Fruit fly (Drosophila melanogaster) whole organism, wandering third instar larva: ENCODE measurements around the gene CG18259.
A peak's percentile ranks its signal among the peaks of the same experiment; 100 is the strongest.

Experiments used
- Abd-B ChIP-seq: fragments of >200 bp; optimal IDR thresholded peaks from 2 replicates; lab custom pipeline; 2017; ENCODE audit warnings: missing biosample characterization, missing genetic modification characterization
- CG32264 ChIP-seq: fragments of 200-800 bp; sonication (Bioruptor generic); optimal IDR thresholded peaks from 2 replicates; lab custom pipeline; 2016; ENCODE audit warnings: missing biosample characterization, missing genetic modification characterization
- CrebA ChIP-seq: fragments of 200-800 bp; sonication (Bioruptor generic); optimal IDR thresholded peaks from 2 replicates; lab custom pipeline; 2016; ENCODE audit warnings: missing biosample characterization, mild to moderate bottlenecking, missing genetic modification characterization, borderline replicate concordance
- Dfd ChIP-seq: fragments of >200 bp; optimal IDR thresholded peaks from 2 replicates; lab custom pipeline; 2017; ENCODE audit warnings: missing biosample characterization, missing genetic modification characterization
- Dif ChIP-seq: fragments of 200-275, 200-300 bp; sonication (Bioruptor generic); optimal IDR thresholded peaks from 2 replicates; lab custom pipeline; 2018; ENCODE audit warnings: missing biosample characterization, missing genetic modification characterization; ENCODE audit not compliant: partially characterized antibody
- GATAd ChIP-seq: sonication (Bioruptor generic); optimal IDR thresholded peaks from 2 replicates; lab custom pipeline; 2016; ENCODE audit warnings: missing biosample characterization, missing genetic modification characterization
- HLH106 ChIP-seq: fragments of 200-800 bp; optimal IDR thresholded peaks from 3 replicates; lab custom pipeline; 2019; ENCODE audit warnings: missing biosample characterization, mild to moderate bottlenecking, missing genetic modification characterization, moderate library complexity
- Hnf4 ChIP-seq: fragments of 200-800 bp; sonication (Bioruptor generic); optimal IDR thresholded peaks from 2 replicates; lab custom pipeline; 2016; ENCODE audit warnings: missing biosample characterization, mild to moderate bottlenecking, missing genetic modification characterization
- Jra ChIP-seq: sonication (Bioruptor generic); optimal IDR thresholded peaks from 2 replicates; lab custom pipeline; 2016; ENCODE audit warnings: missing biosample characterization, missing genetic modification characterization
- Mio ChIP-seq: sonication (Bioruptor generic); optimal IDR thresholded peaks from 2 replicates; lab custom pipeline; 2016; ENCODE audit warnings: missing biosample characterization, missing genetic modification characterization
- Myc ChIP-seq: fragments of >200 bp; optimal IDR thresholded peaks from 2 replicates; lab custom pipeline; 2017
- N ChIP-seq: fragments of >200 bp; optimal IDR thresholded peaks from 2 replicates; lab custom pipeline; 2018; ENCODE audit warnings: missing biosample characterization, missing external identifiers, missing genetic modification characterization
- OdsH ChIP-seq: fragments of 200-800 bp; sonication (Bioruptor generic); optimal IDR thresholded peaks from 2 replicates; lab custom pipeline; 2016; ENCODE audit warnings: missing biosample characterization, mild to moderate bottlenecking, missing genetic modification characterization
- Rel ChIP-seq, 2 experiments: fragments of 200-800 bp; sonication (Bioruptor generic) in 1 of 2; optimal IDR thresholded peaks; 2 replicates in 1 of 2; 3 replicates in 1 of 2; lab custom pipeline; 2016 to 2019; ENCODE audit warnings: mild to moderate bottlenecking in 2 of 2, missing biosample characterization in 2 of 2, missing genetic modification characterization in 2 of 2, moderate library complexity in 1 of 2
- Sp1 ChIP-seq: fragments of 200-800 bp; sonication (Bioruptor generic); optimal IDR thresholded peaks from 3 replicates; lab custom pipeline; 2019; ENCODE audit warnings: missing biosample characterization, mild to moderate bottlenecking, missing genetic modification characterization, moderate library complexity
- Vsx2 ChIP-seq: fragments of 200-300, 225-300 bp; sonication (Bioruptor generic); optimal IDR thresholded peaks from 2 replicates; lab custom pipeline; 2018; ENCODE audit warnings: missing biosample characterization, missing genetic modification characterization; ENCODE audit not compliant: partially characterized antibody
- br ChIP-seq: fragments of 200-800 bp; sonication (Bioruptor generic); optimal IDR thresholded peaks from 2 replicates; lab custom pipeline; 2016; ENCODE audit warnings: missing biosample characterization, missing genetic modification characterization
- brk ChIP-seq: fragments of 200-800 bp; sonication (Bioruptor generic); optimal IDR thresholded peaks from 2 replicates; lab custom pipeline; 2016; ENCODE audit warnings: missing biosample characterization, mild to moderate bottlenecking, missing genetic modification characterization
- dl ChIP-seq, 2 experiments: fragments of 175-275, 200-275 bp in 1 of 2; fragments of 200-275 bp in 1 of 2; sonication (Bioruptor generic); optimal IDR thresholded peaks; lab custom pipeline; 2018; ENCODE audit warnings: mild to moderate bottlenecking in 2 of 2, missing biosample characterization in 2 of 2, missing genetic modification characterization in 2 of 2, moderate library complexity in 2 of 2; ENCODE audit not compliant: partially characterized antibody in 2 of 2, insufficient read depth in 1 of 2
- dmrt93B ChIP-seq: fragments of 200-800 bp; sonication (Bioruptor generic); optimal IDR thresholded peaks from 2 replicates; lab custom pipeline; 2018; ENCODE audit warnings: missing biosample characterization, mild to moderate bottlenecking, missing genetic modification characterization
- dsf ChIP-seq: sonication (Bioruptor generic); optimal IDR thresholded peaks from 2 replicates; lab custom pipeline; 2016; ENCODE audit warnings: missing biosample characterization, missing genetic modification characterization, borderline replicate concordance
- ey ChIP-seq: fragments of 200-800 bp; sonication (Bioruptor generic); optimal IDR thresholded peaks from 2 replicates; lab custom pipeline; 2016; ENCODE audit warnings: missing biosample characterization, missing genetic modification characterization
- foxo ChIP-seq, 2 experiments: fragments of 200-800 bp; sonication (Bioruptor generic); optimal IDR thresholded peaks; 2 replicates in 1 of 2; 3 replicates in 1 of 2; lab custom pipeline; 2016 to 2017; ENCODE audit warnings: missing biosample characterization in 2 of 2, missing genetic modification characterization in 2 of 2
- fru ChIP-seq: fragments of 200-800 bp; sonication (Bioruptor generic); optimal IDR thresholded peaks from 3 replicates; lab custom pipeline; 2016; ENCODE audit warnings: missing biosample characterization, mild to moderate bottlenecking, missing genetic modification characterization
- h ChIP-seq: fragments of 200-800 bp; sonication (Bioruptor generic); optimal IDR thresholded peaks from 3 replicates; lab custom pipeline; 2016; ENCODE audit warnings: missing biosample characterization, mild to moderate bottlenecking, missing genetic modification characterization
- pan ChIP-seq: fragments of >200 bp; optimal IDR thresholded peaks from 2 replicates; lab custom pipeline; 2017
- psq ChIP-seq: fragments of 200-800 bp; sonication (Bioruptor generic); optimal IDR thresholded peaks from 3 replicates; lab custom pipeline; 2017; ENCODE audit warnings: missing biosample characterization, mild to moderate bottlenecking, missing genetic modification characterization, moderate library complexity
- rgr ChIP-seq: fragments of 200-800 bp; sonication (Bioruptor generic); optimal IDR thresholded peaks from 3 replicates; lab custom pipeline; 2016; ENCODE audit warnings: missing biosample characterization, mild to moderate bottlenecking, missing genetic modification characterization
- sage ChIP-seq: fragments of 200-800 bp; sonication (Bioruptor generic); optimal IDR thresholded peaks from 2 replicates; lab custom pipeline; 2016; ENCODE audit warnings: missing biosample characterization, mild to moderate bottlenecking, missing genetic modification characterization
- sv ChIP-seq: fragments of 200-800 bp; sonication (Bioruptor generic); optimal IDR thresholded peaks from 3 replicates; lab custom pipeline; 2016; ENCODE audit warnings: missing biosample characterization, missing genetic modification characterization
- tai ChIP-seq: sonication (Bioruptor generic); optimal IDR thresholded peaks from 2 replicates; lab custom pipeline; 2016; ENCODE audit warnings: missing biosample characterization, missing genetic modification characterization
- woc ChIP-seq: sonication (Bioruptor generic); optimal IDR thresholded peaks from 2 replicates; lab custom pipeline; 2016; ENCODE audit warnings: missing biosample characterization, mild to moderate bottlenecking, missing genetic modification characterization

The CG18259 gene

dm6 chrX:18780260-18780659 is 3.0 kb downstream of the CG18259 start:
- TF ChIP-seq Mio (GFP tag; lab: Kevin White, UChicago), result no peak
- TF ChIP-seq psq (GFP tag; lab: Kevin White, UChicago), result no peak
- no peak for TF ChIP-seq Sp1 (GFP tag; lab: Kevin White, UChicago)
- TF ChIP-seq CrebA (GFP tag; lab: Kevin White, UChicago), result no peak
- TF ChIP-seq brk (GFP tag; lab: Kevin White, UChicago), result no peak
- no peak for TF ChIP-seq OdsH (GFP tag; lab: Kevin White, UChicago)
- TF ChIP-seq rgr (GFP tag; lab: Kevin White, UChicago), result no peak
- no peak for TF ChIP-seq Hnf4
- no peak for TF ChIP-seq pan (lab: Kevin White, UChicago)
- no peak for TF ChIP-seq N (GFP tag; lab: Kevin White, UChicago)
- TF ChIP-seq woc (GFP tag; lab: Kevin White, UChicago), result no peak
- TF ChIP-seq tai (GFP tag; lab: Kevin White, UChicago), result no peak
- no peak for TF ChIP-seq dl (GFP tag; optimal IDR thresholded peaks at IDR 0.05; lab: Kevin White, UChicago; ENCODE audit: insufficient read depth in 1 of 2, partially characterized antibody in 2 of 2)
- no peak for TF ChIP-seq h (GFP tag; lab: Kevin White, UChicago)
- no peak for TF ChIP-seq Vsx2 (GFP tag; lab: Kevin White, UChicago)
- TF ChIP-seq GATAd, result no peak
- TF ChIP-seq CG32264 (GFP tag; lab: Kevin White, UChicago), result no peak
- TF ChIP-seq Dif, result no peak

dm6 chrX:18779662-18780061 is 3.6 kb downstream of the CG18259 start:
- TF ChIP-seq foxo (GFP tag; optimal IDR thresholded peaks at IDR 0.05; lab: Kevin White, UChicago), result no peak
- TF ChIP-seq br (GFP tag; lab: Kevin White, UChicago), result no peak
- no peak for TF ChIP-seq dmrt93B (GFP tag; lab: Kevin White, UChicago)
- TF ChIP-seq sv, result no peak
- TF ChIP-seq woc (GFP tag; lab: Kevin White, UChicago), result no peak
- no peak for TF ChIP-seq sage (GFP tag; lab: Kevin White, UChicago)
- TF ChIP-seq Mio (GFP tag; lab: Kevin White, UChicago), result no peak

- TF ChIP-seq dsf (GFP tag; lab: Kevin White, UChicago) (no peak), Rel (GFP tag; optimal IDR thresholded peaks at IDR 0.05; lab: Kevin White, UChicago) (no peak), Rel (tag; optimal IDR thresholded peaks at IDR 0.05; lab: Kevin White, UChicago) (no peak), ey (GFP tag; lab: Kevin White, UChicago) (peak; percentile 45), fru (peak; percentile 14), GATAd (no peak), h (GFP tag; lab: Kevin White, UChicago) (peak; percentile 42), br (GFP tag; lab: Kevin White, UChicago) (peak; percentile 32), sv (no peak), foxo (GFP tag; optimal IDR thresholded peaks at IDR 0.05; lab: Kevin White, UChicago) (peak in 1 of 2 experiments; percentile 59), HLH106 (tag; lab: Kevin White, UChicago) (no peak), Dfd (no peak), woc (GFP tag; lab: Kevin White, UChicago) (peak; percentile 37), Abd-B (GFP tag; lab: Kevin White, UChicago) (no peak), brk (GFP tag; lab: Kevin White, UChicago) (no peak), psq (GFP tag; lab: Kevin White, UChicago) (peak; percentile 59), sage (GFP tag; lab: Kevin White, UChicago) (peak; percentile 13), Dif (peak; percentile 23), Hnf4 (peak; percentile 13), Mio (GFP tag; lab: Kevin White, UChicago) (no peak), Sp1 (GFP tag; lab: Kevin White, UChicago) (peak; percentile 25), Jra (no peak), CrebA (GFP tag; lab: Kevin White, UChicago) (no peak), Myc (lab: Kevin White, UChicago) (no peak), rgr (GFP tag; lab: Kevin White, UChicago) (no peak), CG32264 (GFP tag; lab: Kevin White, UChicago) (no peak)
- TF ChIP-seq, all 38 proteins: peak for 11
These were observed 6.0 kb downstream of the CG18259 start for dm6 chrX:18776976-18777925.
